Worm (Caenorhabditis elegans) whole organism, dauer: ENCODE data around the gene Y56A3A.2.

ENCODE experiments used
- unc-62 ChIP-seq: sonication (generic microtip); optimal IDR thresholded peaks from 2 replicates; lab custom pipeline; 2017; ENCODE audit warnings: missing biosample characterization, missing genetic modification reagents, missing genetic modification characterization

Y56A3A.2 gene

ce11 chrIII:11806695-11807094, 55.4 kb downstream of the Y56A3A.2 start, which contains the start of gene C18D11.7:
Gene C18D11.7, minus strand, starts transcription at chrIII:11806795.
- no peak for TF ChIP-seq unc-62 (GFP tag; lab: Kevin White, UChicago)
